Fruit fly (Drosophila melanogaster) whole organism, wandering third instar larva: ENCODE measurements around the gene CG1239.

Experiments used
- Abd-B ChIP-seq: fragments of >200 bp; optimal IDR thresholded peaks from 2 replicates; lab custom pipeline; 2017; ENCODE audit warnings: missing biosample characterization, missing genetic modification characterization
- CG32264 ChIP-seq: fragments of 200-800 bp; sonication (Bioruptor generic); optimal IDR thresholded peaks from 2 replicates; lab custom pipeline; 2016; ENCODE audit warnings: missing biosample characterization, missing genetic modification characterization
- CG9705 ChIP-seq: fragments of 200-800 bp; sonication (Bioruptor generic); optimal IDR thresholded peaks from 2 replicates; lab custom pipeline; 2018; ENCODE audit warnings: missing biosample characterization, mild to moderate bottlenecking, missing genetic modification characterization
- CrebA ChIP-seq: fragments of 200-800 bp; sonication (Bioruptor generic); optimal IDR thresholded peaks from 2 replicates; lab custom pipeline; 2016; ENCODE audit warnings: missing biosample characterization, mild to moderate bottlenecking, missing genetic modification characterization, borderline replicate concordance
- Dfd ChIP-seq: fragments of >200 bp; optimal IDR thresholded peaks from 2 replicates; lab custom pipeline; 2017; ENCODE audit warnings: missing biosample characterization, missing genetic modification characterization
- Dif ChIP-seq: fragments of 200-275, 200-300 bp; sonication (Bioruptor generic); optimal IDR thresholded peaks from 2 replicates; lab custom pipeline; 2018; ENCODE audit warnings: missing biosample characterization, missing genetic modification characterization; ENCODE audit not compliant: partially characterized antibody
- GATAd ChIP-seq: sonication (Bioruptor generic); optimal IDR thresholded peaks from 2 replicates; lab custom pipeline; 2016; ENCODE audit warnings: missing biosample characterization, missing genetic modification characterization
- HLH106 ChIP-seq: fragments of 200-800 bp; optimal IDR thresholded peaks from 3 replicates; lab custom pipeline; 2019; ENCODE audit warnings: missing biosample characterization, mild to moderate bottlenecking, missing genetic modification characterization, moderate library complexity
- Hr78 ChIP-seq: fragments of >200 bp; optimal IDR thresholded peaks from 2 replicates; lab custom pipeline; 2017; ENCODE audit warnings: missing biosample characterization, missing genetic modification characterization
- Hr83 ChIP-seq: fragments of 200-300 bp; sonication (Bioruptor generic); optimal IDR thresholded peaks from 2 replicates; lab custom pipeline; 2016; ENCODE audit warnings: missing biosample characterization, mild to moderate bottlenecking, missing genetic modification characterization, moderate library complexity; ENCODE audit not compliant: poor library complexity, severe bottlenecking
- Jra ChIP-seq: sonication (Bioruptor generic); optimal IDR thresholded peaks from 2 replicates; lab custom pipeline; 2016; ENCODE audit warnings: missing biosample characterization, missing genetic modification characterization
- Mio ChIP-seq: sonication (Bioruptor generic); optimal IDR thresholded peaks from 2 replicates; lab custom pipeline; 2016; ENCODE audit warnings: missing biosample characterization, missing genetic modification characterization
- Myc ChIP-seq: fragments of >200 bp; optimal IDR thresholded peaks from 2 replicates; lab custom pipeline; 2017
- N ChIP-seq: fragments of >200 bp; optimal IDR thresholded peaks from 2 replicates; lab custom pipeline; 2018; ENCODE audit warnings: missing biosample characterization, missing external identifiers, missing genetic modification characterization
- OdsH ChIP-seq: fragments of 200-800 bp; sonication (Bioruptor generic); optimal IDR thresholded peaks from 2 replicates; lab custom pipeline; 2016; ENCODE audit warnings: missing biosample characterization, mild to moderate bottlenecking, missing genetic modification characterization
- Rel ChIP-seq, 2 experiments: fragments of 200-800 bp; sonication (Bioruptor generic) in 1 of 2; optimal IDR thresholded peaks; 2 replicates in 1 of 2; 3 replicates in 1 of 2; lab custom pipeline; 2016 to 2019; ENCODE audit warnings: mild to moderate bottlenecking in 2 of 2, missing biosample characterization in 2 of 2, missing genetic modification characterization in 2 of 2, moderate library complexity in 1 of 2
- Vsx2 ChIP-seq: fragments of 200-300, 225-300 bp; sonication (Bioruptor generic); optimal IDR thresholded peaks from 2 replicates; lab custom pipeline; 2018; ENCODE audit warnings: missing biosample characterization, missing genetic modification characterization; ENCODE audit not compliant: partially characterized antibody
- dl ChIP-seq, 2 experiments: fragments of 175-275, 200-275 bp in 1 of 2; fragments of 200-275 bp in 1 of 2; sonication (Bioruptor generic); optimal IDR thresholded peaks; lab custom pipeline; 2018; ENCODE audit warnings: mild to moderate bottlenecking in 2 of 2, missing biosample characterization in 2 of 2, missing genetic modification characterization in 2 of 2, moderate library complexity in 2 of 2; ENCODE audit not compliant: partially characterized antibody in 2 of 2, insufficient read depth in 1 of 2
- dsf ChIP-seq: sonication (Bioruptor generic); optimal IDR thresholded peaks from 2 replicates; lab custom pipeline; 2016; ENCODE audit warnings: missing biosample characterization, missing genetic modification characterization, borderline replicate concordance
- ey ChIP-seq: fragments of 200-800 bp; sonication (Bioruptor generic); optimal IDR thresholded peaks from 2 replicates; lab custom pipeline; 2016; ENCODE audit warnings: missing biosample characterization, missing genetic modification characterization
- foxo ChIP-seq, 2 experiments: fragments of 200-800 bp; sonication (Bioruptor generic); optimal IDR thresholded peaks; 2 replicates in 1 of 2; 3 replicates in 1 of 2; lab custom pipeline; 2016 to 2017; ENCODE audit warnings: missing biosample characterization in 2 of 2, missing genetic modification characterization in 2 of 2
- fru ChIP-seq: fragments of 200-800 bp; sonication (Bioruptor generic); optimal IDR thresholded peaks from 3 replicates; lab custom pipeline; 2016; ENCODE audit warnings: missing biosample characterization, mild to moderate bottlenecking, missing genetic modification characterization
- h ChIP-seq: fragments of 200-800 bp; sonication (Bioruptor generic); optimal IDR thresholded peaks from 3 replicates; lab custom pipeline; 2016; ENCODE audit warnings: missing biosample characterization, mild to moderate bottlenecking, missing genetic modification characterization
- jim ChIP-seq: fragments of 175-275, 200-325 bp; sonication (Bioruptor generic); optimal IDR thresholded peaks from 2 replicates; lab custom pipeline; 2016; ENCODE audit warnings: missing biosample characterization, mild to moderate bottlenecking, missing genetic modification characterization
- lola ChIP-seq: fragments of >200 bp; optimal IDR thresholded peaks from 2 replicates; lab custom pipeline; 2017; ENCODE audit warnings: missing biosample characterization, missing genetic modification characterization
- pan ChIP-seq: fragments of >200 bp; optimal IDR thresholded peaks from 2 replicates; lab custom pipeline; 2017
- psq ChIP-seq: fragments of 200-800 bp; sonication (Bioruptor generic); optimal IDR thresholded peaks from 3 replicates; lab custom pipeline; 2017; ENCODE audit warnings: missing biosample characterization, mild to moderate bottlenecking, missing genetic modification characterization, moderate library complexity
- rgr ChIP-seq: fragments of 200-800 bp; sonication (Bioruptor generic); optimal IDR thresholded peaks from 3 replicates; lab custom pipeline; 2016; ENCODE audit warnings: missing biosample characterization, mild to moderate bottlenecking, missing genetic modification characterization
- sage ChIP-seq: fragments of 200-800 bp; sonication (Bioruptor generic); optimal IDR thresholded peaks from 2 replicates; lab custom pipeline; 2016; ENCODE audit warnings: missing biosample characterization, mild to moderate bottlenecking, missing genetic modification characterization
- sv ChIP-seq: fragments of 200-800 bp; sonication (Bioruptor generic); optimal IDR thresholded peaks from 3 replicates; lab custom pipeline; 2016; ENCODE audit warnings: missing biosample characterization, missing genetic modification characterization
- tai ChIP-seq: sonication (Bioruptor generic); optimal IDR thresholded peaks from 2 replicates; lab custom pipeline; 2016; ENCODE audit warnings: missing biosample characterization, missing genetic modification characterization
- usp ChIP-seq: fragments of >200 bp; optimal IDR thresholded peaks from 2 replicates; lab custom pipeline; 2017; ENCODE audit warnings: missing biosample characterization, missing genetic modification characterization
- woc ChIP-seq: sonication (Bioruptor generic); optimal IDR thresholded peaks from 2 replicates; lab custom pipeline; 2016; ENCODE audit warnings: missing biosample characterization, mild to moderate bottlenecking, missing genetic modification characterization

Gene CG1239

dm6 chr3R:5754594-5754993, 21.3 kb downstream of the CG1239 start, which contains the start of gene Dcps:
Dcps (minus strand) TSS chr3R:5754774.
- TF ChIP-seq sage (GFP tag; lab: Kevin White, UChicago) (peak; percentile 27), Myc (lab: Kevin White, UChicago) (peak; percentile 37), Dif (GFP tag; lab: Kevin White, UChicago) (no peak)

dm6 chr3R:5758624-5759209, 25.4 kb downstream of the CG1239 start, which contains the start of gene Sec8:
Sec8 (minus strand) TSS chr3R:5758997.
- TF ChIP-seq CG9705 (GFP tag; lab: Kevin White, UChicago) (peak; percentile 5), Jra (peak; percentile 55), HLH106 (tag; lab: Kevin White, UChicago) (peak; percentile 59), Hr83 (peak; percentile 85), ey (GFP tag; lab: Kevin White, UChicago) (peak; percentile 25), OdsH (GFP tag; lab: Kevin White, UChicago) (peak; percentile 18), sv (GFP tag; lab: Kevin White, UChicago) (no peak), lola (no peak)

dm6 chr3R:5760980-5761379, 27.7 kb downstream of the CG1239 start:
- TF ChIP-seq dl (GFP tag; optimal IDR thresholded peaks at IDR 0.05; lab: Kevin White, UChicago; ENCODE audit: insufficient read depth in 1 of 2, partially characterized antibody in 2 of 2) (no peak), Rel (GFP tag; optimal IDR thresholded peaks at IDR 0.05; lab: Kevin White, UChicago) (no peak), Rel (tag; optimal IDR thresholded peaks at IDR 0.05; lab: Kevin White, UChicago) (no peak), Dfd (no peak), ey (GFP tag; lab: Kevin White, UChicago) (no peak), Dif (GFP tag; lab: Kevin White, UChicago) (no peak), GATAd (no peak), usp (GFP tag; lab: Kevin White, UChicago) (no peak), h (GFP tag; lab: Kevin White, UChicago) (no peak), CrebA (GFP tag; lab: Kevin White, UChicago) (no peak)

- no peak for TF ChIP-seq foxo (GFP tag; optimal IDR thresholded peaks at IDR 0.05; lab: Kevin White, UChicago)
These were observed 38.4 kb downstream of the CG1239 start for dm6 chr3R:5771614-5772202.

- TF ChIP-seq dl (GFP tag; optimal IDR thresholded peaks at IDR 0.05; lab: Kevin White, UChicago; ENCODE audit: insufficient read depth in 1 of 2, partially characterized antibody in 2 of 2) = no peak
- no peak for TF ChIP-seq Hr78
- no peak for TF ChIP-seq Abd-B (GFP tag; lab: Kevin White, UChicago)
These were observed 39.1 kb downstream of the CG1239 start for dm6 chr3R:5772433-5772832.

- TF ChIP-seq usp (GFP tag; lab: Kevin White, UChicago) = no peak
- TF ChIP-seq jim (GFP tag; lab: Kevin White, UChicago) = peak; percentile 80
- TF ChIP-seq HLH106 (tag; lab: Kevin White, UChicago) = peak; percentile 41
- peak; percentile 63 for TF ChIP-seq h (GFP tag; lab: Kevin White, UChicago)
- TF ChIP-seq CG32264 (GFP tag; lab: Kevin White, UChicago) = peak; percentile 26
- peak; percentile 43 for TF ChIP-seq fru (GFP tag; lab: Kevin White, UChicago)
- peak; percentile 29 for TF ChIP-seq Mio (GFP tag; lab: Kevin White, UChicago)
- peak; percentile 47 for TF ChIP-seq OdsH (GFP tag; lab: Kevin White, UChicago)
- TF ChIP-seq woc (GFP tag; lab: Kevin White, UChicago) = no peak
- no peak for TF ChIP-seq Hr78
- peak; percentile 50 for TF ChIP-seq psq (GFP tag; lab: Kevin White, UChicago)
- no peak for TF ChIP-seq Vsx2 (GFP tag; lab: Kevin White, UChicago)
- TF ChIP-seq dl (GFP tag; optimal IDR thresholded peaks at IDR 0.05; lab: Kevin White, UChicago; ENCODE audit: insufficient read depth in 1 of 2, partially characterized antibody in 2 of 2) = no peak
- peak; percentile 75 for TF ChIP-seq rgr (GFP tag; lab: Kevin White, UChicago)
- TF ChIP-seq sage (GFP tag; lab: Kevin White, UChicago) = peak; percentile 57
- TF ChIP-seq pan = no peak
- TF ChIP-seq ey (GFP tag; lab: Kevin White, UChicago) = peak; percentile 51
- no peak for TF ChIP-seq CrebA (GFP tag; lab: Kevin White, UChicago)
- TF ChIP-seq dsf (GFP tag; lab: Kevin White, UChicago) = peak; percentile 63
- peak; percentile 95 for TF ChIP-seq Hr83
- peak; percentile 85 for TF ChIP-seq Myc (lab: Kevin White, UChicago)
- TF ChIP-seq Jra = peak; percentile 68
- peak; percentile 52 for TF ChIP-seq sv (GFP tag; lab: Kevin White, UChicago)
- TF ChIP-seq Dif (GFP tag; lab: Kevin White, UChicago) = no peak
- TF ChIP-seq tai (GFP tag; lab: Kevin White, UChicago) = no peak
- TF ChIP-seq foxo (GFP tag; optimal IDR thresholded peaks at IDR 0.05; lab: Kevin White, UChicago) = peak in 1 of 2 experiments; percentile 56
- TF ChIP-seq GATAd = peak; percentile 68
- TF ChIP-seq Abd-B (GFP tag; lab: Kevin White, UChicago) = no peak
- no peak for TF ChIP-seq N (GFP tag; lab: Kevin White, UChicago)
These were observed 45.6 kb downstream of the CG1239 start, which contains the start of gene jagn for dm6 chr3R:5778731-5779593. jagn (plus strand) TSS chr3R:5779315.
